Worm (Caenorhabditis elegans) whole organism, midembryonic: ENCODE results near the gene bbln-1.

Experiments used
- T22C8.4 ChIP-seq: fragments of 200-800 bp; sonication (Bioruptor generic); IDR thresholded peaks from 2 replicates; pipeline ENCODE4 v1.3.6; 2022; ENCODE audit warnings: missing genetic modification characterization, missing compliant biosample characterization
- cog-1 ChIP-seq: sonication (generic microtip); optimal IDR thresholded peaks from 2 replicates; lab custom pipeline; 2016; ENCODE audit warnings: missing genetic modification characterization, missing compliant biosample characterization
- flt-1 ChIP-seq: fragments of 200-800 bp; sonication (Bioruptor generic); IDR thresholded peaks from 2 replicates; pipeline ENCODE4 v1.3.6; 2022; ENCODE audit warnings: missing genetic modification characterization, missing compliant biosample characterization
- klf-2 ChIP-seq: fragments of 200-800 bp; sonication (Bioruptor generic); conservative IDR thresholded peaks from 2 replicates; pipeline ENCODE4 v1.3.6; 2022; ENCODE audit warnings: missing genetic modification reagents, missing genetic modification characterization, missing compliant biosample characterization
- tab-1 ChIP-seq: fragments of 200-800 bp; sonication (Bioruptor generic); IDR thresholded peaks from 2 replicates; pipeline ENCODE4 v1.3.6; 2022; ENCODE audit warnings: missing genetic modification characterization, missing compliant biosample characterization
- ztf-23 ChIP-seq: fragments of 200-800 bp; sonication (Bioruptor generic); IDR thresholded peaks from 2 replicates; pipeline ENCODE4 v1.3.6; 2022; ENCODE audit warnings: missing genetic modification reagents, missing genetic modification characterization, missing compliant biosample characterization
- ztf-29 ChIP-seq: fragments of 200-800 bp; sonication (Bioruptor generic); IDR thresholded peaks from 2 replicates; pipeline ENCODE4 v1.3.6; 2022; ENCODE audit warnings: missing genetic modification reagents, missing genetic modification characterization, missing compliant biosample characterization

- TF ChIP-seq T22C8.4 (GFP tag; lab: Robert Waterston, UW), result no peak
- no peak for TF ChIP-seq ztf-23 (GFP tag; lab: Robert Waterston, UW)
- no peak for TF ChIP-seq klf-2 (GFP tag; lab: Robert Waterston, UW)
- no peak for TF ChIP-seq cog-1 (tag; lab: Kevin White, UChicago)
- no peak for TF ChIP-seq tab-1
- TF ChIP-seq flt-1 (GFP tag; lab: Robert Waterston, UW), result no peak
- no peak for TF ChIP-seq ztf-29 (GFP tag; lab: Robert Waterston, UW)
Observed at ce11 chrX:3110576-3110975, 41.7 kb downstream of the bbln-1 start, which contains the start of gene gpcp-1.
